Fruit fly (Drosophila melanogaster): ENCODE measurements around the gene CG32639.

- TF ChIP-seq Met (GFP tag; optimal IDR thresholded peaks at IDR 0.05), result no peak
- peak; percentile 43 for TF ChIP-seq svp (GFP tag)
- TF ChIP-seq fd85E (GFP tag; optimal IDR thresholded peaks at IDR 0.05), result no peak
- no peak for TF ChIP-seq Blimp-1 (GFP tag; optimal IDR thresholded peaks at IDR 0.05)
- TF ChIP-seq ss (GFP tag; optimal IDR thresholded peaks at IDR 0.05), result no peak
- TF ChIP-seq CG11294 (GFP tag; IDR thresholded peaks at IDR 0.05), result no peak
- TF ChIP-seq CG15336 (GFP tag; IDR thresholded peaks at IDR 0.05), result no peak
- TF ChIP-seq Eip93F (GFP tag; optimal IDR thresholded peaks at IDR 0.05), result no peak
- TF ChIP-seq CG8632 (GFP tag; optimal IDR thresholded peaks at IDR 0.05), result no peak
- no peak for TF ChIP-seq esn (GFP tag; optimal IDR thresholded peaks at IDR 0.05)
- TF ChIP-seq CG10631 (GFP tag; optimal IDR thresholded peaks at IDR 0.05), result no peak
Measured at dm6 chrX:13282717-13283116, 46.4 kb upstream of the CG32639 start.
